Worm (Caenorhabditis elegans): ENCODE data around the gene F07G11.2.

Gene F07G11.2

ce11 chrV:7269399-7269798 lies 35.2 kb upstream of the F07G11.2 start, which contains the start of gene C13A2.6:
Gene C13A2.6 (plus strand): TSS chrV:7269699.
- TF ChIP-seq F13H6.1 (tag; optimal IDR thresholded peaks at IDR 0.05) = no peak
- TF ChIP-seq ceh-48 (tag; optimal IDR thresholded peaks at IDR 0.05) = no peak
- TF ChIP-seq npax-4 (tag; optimal IDR thresholded peaks at IDR 0.05) = no peak
- no peak for TF ChIP-seq pax-1 (tag; optimal IDR thresholded peaks at IDR 0.05)
- no peak for TF ChIP-seq ceh-22 (tag; optimal IDR thresholded peaks at IDR 0.05)
- TF ChIP-seq unc-86 (tag; optimal IDR thresholded peaks at IDR 0.05) = no peak
- TF ChIP-seq odd-2 (tag; optimal IDR thresholded peaks at IDR 0.05) = no peak
- TF ChIP-seq ceh-30 (tag; optimal IDR thresholded peaks at IDR 0.05) = no peak
- no peak for TF ChIP-seq rnt-1 (tag; optimal IDR thresholded peaks at IDR 0.05)
- TF ChIP-seq ets-4 (tag; optimal IDR thresholded peaks at IDR 0.05) = no peak
- TF ChIP-seq pha-4 (tag; optimal IDR thresholded peaks at IDR 0.05) = no peak
- no peak for TF ChIP-seq sox-2 (GFP tag; IDR thresholded peaks at IDR 0.05)
- no peak for TF ChIP-seq dve-1 (tag; optimal IDR thresholded peaks at IDR 0.05)
- TF ChIP-seq unc-55 (GFP tag; optimal IDR thresholded peaks at IDR 0.05) = no peak
- TF ChIP-seq lin-11 (tag; optimal IDR thresholded peaks at IDR 0.05) = no peak
- TF ChIP-seq lim-6 (tag; optimal IDR thresholded peaks at IDR 0.05) = no peak
- no peak for TF ChIP-seq C08G9.2 (tag; optimal IDR thresholded peaks at IDR 0.05)
- no peak for TF ChIP-seq ceh-14 (tag; optimal IDR thresholded peaks at IDR 0.05)
- TF ChIP-seq hlh-6 (tag; optimal IDR thresholded peaks at IDR 0.05) = no peak

ce11 chrV:7274992-7275391 lies 29.6 kb upstream of the F07G11.2 start, which contains the start of gene C13A2.10:
Gene C13A2.10 (minus strand): TSS chrV:7275092.
- TF ChIP-seq pag-3 (tag; optimal IDR thresholded peaks at IDR 0.05; ENCODE audit: borderline replicate concordance) = no peak
- TF ChIP-seq ceh-6 (GFP tag; optimal IDR thresholded peaks at IDR 0.05) = no peak
- no peak for TF ChIP-seq pha-4 (tag; optimal IDR thresholded peaks at IDR 0.05)
- TF ChIP-seq fax-1 (tag; optimal IDR thresholded peaks at IDR 0.05) = no peak
- TF ChIP-seq ceh-31 (tag; optimal IDR thresholded peaks at IDR 0.05) = no peak
- TF ChIP-seq ztf-16 (tag; optimal IDR thresholded peaks at IDR 0.05) = no peak
- no peak for TF ChIP-seq dve-1 (tag; optimal IDR thresholded peaks at IDR 0.05)
- no peak for TF ChIP-seq ceh-30 (tag; optimal IDR thresholded peaks at IDR 0.05)
- TF ChIP-seq sox-4 (tag; optimal IDR thresholded peaks at IDR 0.05) = no peak
- TF ChIP-seq C08G9.2 (tag; optimal IDR thresholded peaks at IDR 0.05) = no peak
- TF ChIP-seq ttx-3 (tag; optimal IDR thresholded peaks at IDR 0.05) = no peak
- TF ChIP-seq hlh-15 (tag; optimal IDR thresholded peaks at IDR 0.05) = no peak
- TF ChIP-seq Y22D7AL.16 (tag; optimal IDR thresholded peaks at IDR 0.05) = no peak
- no peak for TF ChIP-seq ceh-18 (tag; optimal IDR thresholded peaks at IDR 0.05)
- TF ChIP-seq hlh-13 (GFP tag; optimal IDR thresholded peaks at IDR 0.05) = no peak
- TF ChIP-seq madf-2 (tag; optimal IDR thresholded peaks at IDR 0.05) = no peak
- no peak for TF ChIP-seq hlh-8 (tag; optimal IDR thresholded peaks at IDR 0.05)

- no peak for TF ChIP-seq ref-2 (tag; optimal IDR thresholded peaks at IDR 0.05)
- no peak for TF ChIP-seq fax-1 (tag; optimal IDR thresholded peaks at IDR 0.05)
- no peak for TF ChIP-seq nfya-1 (tag; optimal IDR thresholded peaks at IDR 0.05)
- TF ChIP-seq mec-3 (tag; optimal IDR thresholded peaks at IDR 0.05; ENCODE audit: borderline replicate concordance) = no peak
- TF ChIP-seq ceh-48 (tag; optimal IDR thresholded peaks at IDR 0.05) = no peak
- TF ChIP-seq ceh-45 (GFP tag; IDR thresholded peaks at IDR 0.05) = no peak
- no peak for TF ChIP-seq sox-2 (GFP tag; IDR thresholded peaks at IDR 0.05)
- TF ChIP-seq eyg-1 (tag; optimal IDR thresholded peaks at IDR 0.05) = no peak
Measured at ce11 chrV:7275491-7275890, 29.1 kb upstream of the F07G11.2 start, which contains the start of gene C13A2.5. Gene C13A2.5 (plus strand): TSS chrV:7275791.

ce11 chrV:7279090-7279489 lies 25.5 kb upstream of the F07G11.2 start, which contains the start of gene C13A2.4:
Gene C13A2.4 (plus strand): TSS chrV:7279390.
- TF ChIP-seq hlh-30 (tag; optimal IDR thresholded peaks at IDR 0.05; ENCODE audit: insufficient read depth) = no peak
- no peak for TF ChIP-seq ttx-3 (tag; optimal IDR thresholded peaks at IDR 0.05)
